Worm (Caenorhabditis elegans) whole organism, young adult: Measurements from ENCODE around the gene C03B1.1.

ENCODE experiments used
- D2030.7 ChIP-seq: fragments of 200-800 bp; sonication (Bioruptor generic); IDR thresholded peaks from 2 replicates; pipeline ENCODE4 v1.3.6; 2022; ENCODE audit warnings: missing genetic modification reagents, missing genetic modification characterization, missing compliant biosample characterization
- ama-1 ChIP-seq, 3 experiments: fragments of 150-350 bp in 1 of 3; sonication (generic microtip) in 2 of 3; optimal IDR thresholded peaks; 2 replicates each; lab custom pipeline; 2014 to 2018; ENCODE audit warnings: missing biosample characterization in 2 of 3, missing genetic modification characterization in 2 of 3, missing genetic modification reagents in 2 of 3
- nhr-179 ChIP-seq: sonication (generic microtip); optimal IDR thresholded peaks from 2 replicates; lab custom pipeline; 2016; ENCODE audit warnings: mild to moderate bottlenecking, missing genetic modification characterization, missing compliant biosample characterization

ce11 chrX:6341513-6341912 lies 33.0 kb upstream of the C03B1.1 start, which contains the start of gene C03B1.7:
- TF ChIP-seq ama-1 (optimal IDR thresholded peaks at IDR 0.05; lab: Kevin White, UChicago) = no peak
- TF ChIP-seq ama-1 (GFP tag; optimal IDR thresholded peaks at IDR 0.05; lab: Kevin White, UChicago) = no peak
- TF ChIP-seq D2030.7 (GFP tag; lab: Robert Waterston, UW) = no peak
- no peak for TF ChIP-seq nhr-179
